ENCODE assay signal across 6 worm cellular contexts in genomic region chrX:7306434-7306833, ce11.
TF ChIP-seq lines count a peak whose summit lies in the region.

No protein-coding gene starts in this region.

TF ChIP-seq in whole organism, L1 larva, 84 proteins besides CTCF, POLR2A, EP300 and RAD21 (continued from another document and continues in another):
- TF ChIP-seq ceh-88 (GFP tag; IDR thresholded peaks at IDR 0.05; lab: Robert Waterston, UW) (no peak), C16A3.4 (tag; optimal IDR thresholded peaks at IDR 0.05; lab: Kevin White, UChicago) (no peak), swsn-7 (tag; optimal IDR thresholded peaks at IDR 0.05; lab: Kevin White, UChicago) (peak; percentile 65), mep-1 (tag; optimal IDR thresholded peaks at IDR 0.05; lab: Kevin White, UChicago) (peak; percentile 58), vab-15 (tag; optimal IDR thresholded peaks at IDR 0.05; lab: Kevin White, UChicago) (no peak), Y116A8C.19 (tag; optimal IDR thresholded peaks at IDR 0.05; lab: Kevin White, UChicago; ENCODE audit: borderline replicate concordance) (no peak), ceh-90 (tag; optimal IDR thresholded peaks at IDR 0.05; lab: Kevin White, UChicago) (no peak), unc-30 (tag; optimal IDR thresholded peaks at IDR 0.05; lab: Kevin White, UChicago) (no peak), tbx-2 (tag; optimal IDR thresholded peaks at IDR 0.05; lab: Kevin White, UChicago) (peak; percentile 58), sptf-1 (tag; optimal IDR thresholded peaks at IDR 0.05; lab: Kevin White, UChicago) (no peak), mab-9 (GFP tag; IDR thresholded peaks at IDR 0.05; lab: Robert Waterston, UW) (no peak), nhr-28 (tag; optimal IDR thresholded peaks at IDR 0.05; lab: Kevin White, UChicago) (no peak), skn-1 (tag; optimal IDR thresholded peaks at IDR 0.05; lab: Kevin White, UChicago) (peak; percentile 27), elt-3 (tag; optimal IDR thresholded peaks at IDR 0.05; lab: Kevin White, UChicago) (peak in 3 of 6 experiments; percentile 14 to 65 (median 49)), egl-27 (tag; optimal IDR thresholded peaks at IDR 0.05; lab: Kevin White, UChicago) (peak; percentile 54 to 56), aly-2 (tag; optimal IDR thresholded peaks at IDR 0.05; lab: Kevin White, UChicago) (no peak), efl-3 (GFP tag; optimal IDR thresholded peaks at IDR 0.05; lab: Kevin White, UChicago) (no peak), aha-1 (tag; optimal IDR thresholded peaks at IDR 0.05; lab: Kevin White, UChicago) (no peak), nhr-90 (tag; optimal IDR thresholded peaks at IDR 0.05; lab: Kevin White, UChicago; ENCODE audit: poor library complexity) (peak; percentile 20), fos-1 (tag; optimal IDR thresholded peaks at IDR 0.05; lab: Kevin White, UChicago) (no peak), unc-86 (tag; optimal IDR thresholded peaks at IDR 0.05; lab: Kevin White, UChicago) (peak; percentile 4), pag-3 (tag; optimal IDR thresholded peaks at IDR 0.05; lab: Kevin White, UChicago; ENCODE audit: borderline replicate concordance, insufficient read depth) (no peak)

TF ChIP-seq in whole organism, L2 larva, 48 proteins besides CTCF, POLR2A, EP300 and RAD21 (continued from another document):
- peak; percentile 89 for TF ChIP-seq sma-9 (GFP tag; optimal IDR thresholded peaks at IDR 0.05; lab: Kevin White, UChicago)
- no peak for TF ChIP-seq sma-9 (tag; optimal IDR thresholded peaks at IDR 0.05; lab: Kevin White, UChicago)
- peak; percentile 81 for TF ChIP-seq unc-55 (GFP tag; optimal IDR thresholded peaks at IDR 0.05; lab: Kevin White, UChicago)
- TF ChIP-seq snpc-4 (tag; optimal IDR thresholded peaks at IDR 0.05; lab: Kevin White, UChicago): peak; percentile 10
- TF ChIP-seq R02D3.7 (tag; optimal IDR thresholded peaks at IDR 0.05; lab: Kevin White, UChicago): no peak
- TF ChIP-seq aly-2 (tag; optimal IDR thresholded peaks at IDR 0.05; lab: Kevin White, UChicago): no peak
- peak; percentile 26 for TF ChIP-seq sma-3 (GFP tag; optimal IDR thresholded peaks at IDR 0.05; lab: Kevin White, UChicago)
- TF ChIP-seq ZK546.5 (tag; optimal IDR thresholded peaks at IDR 0.05; lab: Kevin White, UChicago): no peak
- TF ChIP-seq blmp-1 (tag; optimal IDR thresholded peaks at IDR 0.05; lab: Kevin White, UChicago; ENCODE audit: insufficient read depth): peak; percentile 65
- TF ChIP-seq gmeb-1 (tag; optimal IDR thresholded peaks at IDR 0.05; lab: Kevin White, UChicago): no peak
- TF ChIP-seq Y55F3AM.14 (GFP tag; optimal IDR thresholded peaks at IDR 0.05; lab: Kevin White, UChicago): peak; percentile 13
- TF ChIP-seq F13H6.1 (tag; optimal IDR thresholded peaks at IDR 0.05; lab: Kevin White, UChicago): peak; percentile 85
- peak; percentile 11 to 59 for TF ChIP-seq lsy-2 (tag; optimal IDR thresholded peaks at IDR 0.05; lab: Kevin White, UChicago)
- TF ChIP-seq nhr-6 (tag; optimal IDR thresholded peaks at IDR 0.05; lab: Kevin White, UChicago): peak; percentile 14
- TF ChIP-seq mdl-1 (tag; optimal IDR thresholded peaks at IDR 0.05; lab: Kevin White, UChicago): peak in 1 of 2 experiments; percentile 3
- TF ChIP-seq ceh-16 (tag; optimal IDR thresholded peaks at IDR 0.05; lab: Kevin White, UChicago): no peak

TF ChIP-seq in whole organism, L3 larva, 47 proteins besides CTCF, POLR2A, EP300 and RAD21 (continued from another document):
- TF ChIP-seq lin-15B (tag; optimal IDR thresholded peaks at IDR 0.05; lab: Kevin White, UChicago) (peak; percentile 35), egl-27 (tag; optimal IDR thresholded peaks at IDR 0.05; lab: Kevin White, UChicago) (peak; percentile 30), hmg-11 (tag; optimal IDR thresholded peaks at IDR 0.05; lab: Kevin White, UChicago) (peak; percentile 66), unc-62 (GFP tag; optimal IDR thresholded peaks at IDR 0.05; lab: Kevin White, UChicago) (no peak), sea-2 (GFP tag; optimal IDR thresholded peaks at IDR 0.05; lab: Kevin White, UChicago) (no peak), pqm-1 (tag; optimal IDR thresholded peaks at IDR 0.05; lab: Kevin White, UChicago) (no peak), pha-4 (tag; optimal IDR thresholded peaks at IDR 0.05; lab: Kevin White, UChicago) (peak; percentile 74), aly-2 (tag; optimal IDR thresholded peaks at IDR 0.05; lab: Kevin White, UChicago) (no peak), ama-1 (optimal IDR thresholded peaks at IDR 0.05; lab: Kevin White, UChicago) (no peak), nhr-43 (tag; optimal IDR thresholded peaks at IDR 0.05; lab: Kevin White, UChicago; ENCODE audit: poor library complexity, severe bottlenecking) (no peak)
TF ChIP-seq in whole organism, L3 larva: peak in this region for 8.

TF ChIP-seq in whole organism, L4 larva, 104 proteins besides CTCF, POLR2A, EP300 and RAD21 (continued from another document and continues in another):
- TF ChIP-seq nhr-25 (tag; optimal IDR thresholded peaks at IDR 0.05; lab: Kevin White, UChicago; ENCODE audit: borderline replicate concordance, insufficient read depth) (peak; percentile 60), dpl-1 (GFP tag; optimal IDR thresholded peaks at IDR 0.05; lab: Kevin White, UChicago) (no peak), gei-8 (GFP tag; optimal IDR thresholded peaks at IDR 0.05; lab: Kevin White, UChicago) (no peak), lin-1 (GFP tag; IDR thresholded peaks at IDR 0.05; lab: Robert Waterston, UW) (no peak), lin-13 (GFP tag; optimal IDR thresholded peaks at IDR 0.05; lab: Kevin White, UChicago) (no peak), ZK546.5 (tag; optimal IDR thresholded peaks at IDR 0.05; lab: Kevin White, UChicago) (no peak), saeg-2 (GFP tag; IDR thresholded peaks at IDR 0.05; lab: Robert Waterston, UW) (no peak), daf-19 (GFP tag; conservative IDR thresholded peaks at IDR 0.05; lab: Robert Waterston, UW) (no peak), tag-97 (GFP tag; IDR thresholded peaks at IDR 0.05; lab: Robert Waterston, UW) (no peak), dmd-6 (GFP tag; IDR thresholded peaks at IDR 0.05; lab: Robert Waterston, UW) (peak; percentile 72), daf-12 (tag; optimal IDR thresholded peaks at IDR 0.05; lab: Kevin White, UChicago) (no peak), nhr-111 (GFP tag; optimal IDR thresholded peaks at IDR 0.05; lab: Kevin White, UChicago) (no peak), zip-2 (tag; optimal IDR thresholded peaks at IDR 0.05; lab: Kevin White, UChicago) (no peak), aha-1 (tag; lab: Kevin White, UChicago) (peak; percentile 60), madf-9 (GFP tag; conservative IDR thresholded peaks at IDR 0.05; lab: Robert Waterston, UW) (no peak), unc-39 (tag; optimal IDR thresholded peaks at IDR 0.05; lab: Kevin White, UChicago) (no peak), snpc-1.2 (GFP tag; IDR thresholded peaks at IDR 0.05; lab: Robert Waterston, UW) (no peak), mep-1 (tag; optimal IDR thresholded peaks at IDR 0.05; lab: Kevin White, UChicago) (peak; percentile 80), php-3 (GFP tag; IDR thresholded peaks at IDR 0.05; lab: Robert Waterston, UW) (no peak), tra-1 (GFP tag; IDR thresholded peaks at IDR 0.05; lab: Robert Waterston, UW) (peak; percentile 68; the same call in 1 of the 2 replicates), lin-29 (GFP tag; IDR thresholded peaks at IDR 0.05; lab: Robert Waterston, UW) (no peak), dmd-9 (GFP tag; IDR thresholded peaks at IDR 0.05; lab: Robert Waterston, UW) (no peak), jun-1 (tag; optimal IDR thresholded peaks at IDR 0.05; lab: Kevin White, UChicago) (no peak), rbr-2 (tag; optimal IDR thresholded peaks at IDR 0.05; lab: Kevin White, UChicago) (peak; percentile 49), mxl-2 (GFP tag; conservative IDR thresholded peaks at IDR 0.05; lab: Robert Waterston, UW) (no peak), unc-130 (GFP tag; optimal IDR thresholded peaks at IDR 0.05; lab: Kevin White, UChicago) (no peak), zip-11 (GFP tag; IDR thresholded peaks at IDR 0.05; lab: Robert Waterston, UW) (no peak), ceh-32 (tag; optimal IDR thresholded peaks at IDR 0.05; lab: Kevin White, UChicago; ENCODE audit: poor library complexity) (no peak), nhr-10 (tag; optimal IDR thresholded peaks at IDR 0.05; lab: Kevin White, UChicago) (no peak), nhr-28 (tag; optimal IDR thresholded peaks at IDR 0.05; lab: Kevin White, UChicago) (peak; percentile 93), mdl-1 (tag; optimal IDR thresholded peaks at IDR 0.05; lab: Kevin White, UChicago) (peak; percentile 31 to 60)

TF ChIP-seq in whole organism, late embryonic, 69 proteins besides CTCF, POLR2A, EP300 and RAD21 (continued from another document):
- TF ChIP-seq hlh-13 (GFP tag; optimal IDR thresholded peaks at IDR 0.05; lab: Kevin White, UChicago): no peak
TF ChIP-seq in whole organism, late embryonic: peak in this region for 3.

TF ChIP-seq in whole organism, young adult, 124 proteins besides CTCF, POLR2A, EP300 and RAD21 (continued from another document and continues in another):
- peak; percentile 5 for TF ChIP-seq somi-1 (GFP tag; optimal IDR thresholded peaks at IDR 0.05; lab: Kevin White, UChicago)
- no peak for TF ChIP-seq egl-18 (GFP tag; IDR thresholded peaks at IDR 0.05; lab: Robert Waterston, UW)
- no peak for TF ChIP-seq F55B11.4 (tag; optimal IDR thresholded peaks at IDR 0.05; lab: Kevin White, UChicago; ENCODE audit: borderline replicate concordance, insufficient read depth)
- TF ChIP-seq cebp-1 (GFP tag; IDR thresholded peaks at IDR 0.05; lab: Robert Waterston, UW): no peak
- peak; percentile 47 for TF ChIP-seq cebp-1 (tag; optimal IDR thresholded peaks at IDR 0.05; lab: Kevin White, UChicago)
- no peak for TF ChIP-seq ceh-100 (GFP tag; IDR thresholded peaks at IDR 0.05; lab: Robert Waterston, UW)
- TF ChIP-seq lag-1 (GFP tag; IDR thresholded peaks at IDR 0.05; lab: Robert Waterston, UW): no peak
- TF ChIP-seq fkh-3 (tag; optimal IDR thresholded peaks at IDR 0.05; lab: Kevin White, UChicago): no peak
- no peak for TF ChIP-seq snpc-3.4 (tag; optimal IDR thresholded peaks at IDR 0.05; lab: Kevin White, UChicago)
- no peak for TF ChIP-seq hsf-1 (GFP tag; IDR thresholded peaks at IDR 0.05; lab: Robert Waterston, UW)
- TF ChIP-seq nfyb-1 (GFP tag; IDR thresholded peaks at IDR 0.05; lab: Robert Waterston, UW): no peak
- no peak for TF ChIP-seq C06A6.2 (GFP tag; conservative IDR thresholded peaks at IDR 0.05; lab: Robert Waterston, UW)
- peak; percentile 25 for TF ChIP-seq ceh-27 (GFP tag; optimal IDR thresholded peaks at IDR 0.05; lab: Kevin White, UChicago)
- TF ChIP-seq cebp-2 (GFP tag; IDR thresholded peaks at IDR 0.05; lab: Robert Waterston, UW): no peak
- no peak for TF ChIP-seq akir-1 (GFP tag; optimal IDR thresholded peaks at IDR 0.05; lab: Kevin White, UChicago)
- TF ChIP-seq ztf-28 (GFP tag; IDR thresholded peaks at IDR 0.05; lab: Robert Waterston, UW): no peak
- TF ChIP-seq madf-10 (tag; optimal IDR thresholded peaks at IDR 0.05; lab: Kevin White, UChicago): no peak
- no peak for TF ChIP-seq repo-1 (tag; optimal IDR thresholded peaks at IDR 0.05; lab: Kevin White, UChicago)
- TF ChIP-seq T07F8.4 (tag; optimal IDR thresholded peaks at IDR 0.05; lab: Kevin White, UChicago): no peak
- no peak for TF ChIP-seq sdz-38 (tag; optimal IDR thresholded peaks at IDR 0.05; lab: Kevin White, UChicago)
- TF ChIP-seq F23B12.7 (tag; optimal IDR thresholded peaks at IDR 0.05; lab: Kevin White, UChicago; ENCODE audit: insufficient read depth): no peak
- TF ChIP-seq hlh-12 (tag; optimal IDR thresholded peaks at IDR 0.05; lab: Kevin White, UChicago): no peak
- TF ChIP-seq rpc-1 (optimal IDR thresholded peaks at IDR 0.05; lab: Kevin White, UChicago): no peak
- no peak for TF ChIP-seq rpc-1 (tag; optimal IDR thresholded peaks at IDR 0.05; lab: Kevin White, UChicago)
- no peak for TF ChIP-seq die-1 (tag; optimal IDR thresholded peaks at IDR 0.05; lab: Kevin White, UChicago)
- TF ChIP-seq nfya-1 (tag; optimal IDR thresholded peaks at IDR 0.05; lab: Kevin White, UChicago; ENCODE audit: borderline replicate concordance, insufficient read depth): no peak
- no peak for TF ChIP-seq ceh-79 (tag; optimal IDR thresholded peaks at IDR 0.05; lab: Kevin White, UChicago)
- no peak for TF ChIP-seq hlh-26 (GFP tag; conservative IDR thresholded peaks at IDR 0.05; lab: Robert Waterston, UW)
- TF ChIP-seq sptf-2 (GFP tag; optimal IDR thresholded peaks at IDR 0.05; lab: Kevin White, UChicago): no peak
- no peak for TF ChIP-seq mel-28 (tag; optimal IDR thresholded peaks at IDR 0.05; lab: Kevin White, UChicago; ENCODE audit: borderline replicate concordance)
- peak; percentile 33; the same call in 1 of the 2 replicates for TF ChIP-seq mcd-1 (GFP tag; IDR thresholded peaks at IDR 0.05; lab: Robert Waterston, UW)
- TF ChIP-seq ets-4 (GFP tag; optimal IDR thresholded peaks at IDR 0.05; lab: Kevin White, UChicago): no peak
- no peak for TF ChIP-seq Y53G8AR.9 (GFP tag; conservative IDR thresholded peaks at IDR 0.05; lab: Robert Waterston, UW)
- TF ChIP-seq xnd-1 (tag; optimal IDR thresholded peaks at IDR 0.05; lab: Kevin White, UChicago): no peak
- no peak for TF ChIP-seq B0019.2 (GFP tag; conservative IDR thresholded peaks at IDR 0.05; lab: Robert Waterston, UW)
- no peak for TF ChIP-seq egrh-3 (GFP tag; IDR thresholded peaks at IDR 0.05; lab: Robert Waterston, UW)
- TF ChIP-seq nhr-120 (GFP tag; IDR thresholded peaks at IDR 0.05; lab: Robert Waterston, UW): no peak
- TF ChIP-seq B0261.1 (tag; optimal IDR thresholded peaks at IDR 0.05; lab: Kevin White, UChicago): no peak
- TF ChIP-seq ztf-3 (GFP tag; optimal IDR thresholded peaks at IDR 0.05; lab: Kevin White, UChicago): no peak
- no peak for TF ChIP-seq madf-8 (GFP tag; conservative IDR thresholded peaks at IDR 0.05; lab: Robert Waterston, UW)
- no peak for TF ChIP-seq lin-54 (GFP tag; optimal IDR thresholded peaks at IDR 0.05; lab: Kevin White, UChicago)
- TF ChIP-seq rcor-1 (GFP tag; IDR thresholded peaks at IDR 0.05; lab: Robert Waterston, UW): 0 out of 2 replicates have a peak, but pooled peaks have one; percentile 40
- no peak for TF ChIP-seq ztf-25 (GFP tag; IDR thresholded peaks at IDR 0.05; lab: Robert Waterston, UW)
- TF ChIP-seq aptf-3 (GFP tag; IDR thresholded peaks at IDR 0.05; lab: Robert Waterston, UW): no peak
- no peak for TF ChIP-seq ztf-22 (GFP tag; optimal IDR thresholded peaks at IDR 0.05; lab: Kevin White, UChicago)
- no peak for TF ChIP-seq ceh-58 (GFP tag; IDR thresholded peaks at IDR 0.05; lab: Robert Waterston, UW)
- no peak for TF ChIP-seq F49E8.2 (tag; optimal IDR thresholded peaks at IDR 0.05; lab: Kevin White, UChicago; ENCODE audit: insufficient read depth)
- no peak for TF ChIP-seq Y79H2A.3 (GFP tag; conservative IDR thresholded peaks at IDR 0.05; lab: Robert Waterston, UW)
- no peak for TF ChIP-seq ccch-3 (GFP tag; optimal IDR thresholded peaks at IDR 0.05; lab: Kevin White, UChicago)
- TF ChIP-seq chd-7 (tag; optimal IDR thresholded peaks at IDR 0.05; lab: Kevin White, UChicago): peak; percentile 34
- peak; percentile 57; the same call in 1 of the 2 replicates for TF ChIP-seq hmg-1.2 (GFP tag; IDR thresholded peaks at IDR 0.05; lab: Robert Waterston, UW)
- no peak for TF ChIP-seq ama-1 (optimal IDR thresholded peaks at IDR 0.05; lab: Kevin White, UChicago)
- TF ChIP-seq ama-1 (GFP tag; optimal IDR thresholded peaks at IDR 0.05; lab: Kevin White, UChicago): no peak
- no peak for TF ChIP-seq bed-1 (GFP tag; IDR thresholded peaks at IDR 0.05; lab: Robert Waterston, UW)
- TF ChIP-seq ztf-6 (GFP tag; IDR thresholded peaks at IDR 0.05; lab: Robert Waterston, UW): no peak
- TF ChIP-seq F22D6.2 (tag; optimal IDR thresholded peaks at IDR 0.05; lab: Kevin White, UChicago): no peak
- no peak for TF ChIP-seq tbp1 (GFP tag; optimal IDR thresholded peaks at IDR 0.05; lab: Kevin White, UChicago)
- no peak for TF ChIP-seq dpl-1 (GFP tag; optimal IDR thresholded peaks at IDR 0.05; lab: Kevin White, UChicago)
- no peak for TF ChIP-seq sea-2 (GFP tag; IDR thresholded peaks at IDR 0.05; lab: Robert Waterston, UW)
- peak; percentile 48; the same call in 1 of the 2 replicates for TF ChIP-seq dox-1 (GFP tag; IDR thresholded peaks at IDR 0.05; lab: Robert Waterston, UW)
- no peak for TF ChIP-seq nhr-90 (tag; optimal IDR thresholded peaks at IDR 0.05; lab: Kevin White, UChicago)
- TF ChIP-seq lin-40 (tag; optimal IDR thresholded peaks at IDR 0.05; lab: Kevin White, UChicago): peak; percentile 65
- TF ChIP-seq unc-62 (GFP tag; optimal IDR thresholded peaks at IDR 0.05; lab: Kevin White, UChicago): no peak
